Worm (Caenorhabditis elegans): Measurements from ENCODE around the gene gad-3.

DNA sequence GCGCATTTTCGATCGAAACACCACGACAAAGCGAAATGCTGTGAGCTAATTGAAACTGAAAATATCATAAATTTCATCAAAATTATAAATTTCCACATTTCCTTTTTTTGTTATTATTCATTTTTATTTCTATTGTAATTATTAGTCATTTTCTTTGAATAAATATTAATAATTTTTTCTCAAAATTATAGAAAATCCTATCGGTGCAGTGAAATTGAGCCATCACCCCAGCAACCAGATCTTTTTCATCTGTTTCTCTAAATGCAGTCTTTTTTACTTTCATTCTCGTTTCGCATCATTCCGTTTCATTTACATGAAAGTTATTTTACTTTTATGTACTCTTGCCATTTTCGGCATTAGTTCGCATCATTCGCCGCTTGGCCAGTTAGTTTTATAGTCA, 50.8 kb downstream of the gad-3 start, which contains the start of gene F21C10.13:
- no peak for TF ChIP-seq ama-1 (optimal IDR thresholded peaks at IDR 0.05)
- no peak for TF ChIP-seq flt-1 (GFP tag; IDR thresholded peaks at IDR 0.05)
